Worm (Caenorhabditis elegans): Measurements from ENCODE around the gene cyp-33E2.

DNA sequence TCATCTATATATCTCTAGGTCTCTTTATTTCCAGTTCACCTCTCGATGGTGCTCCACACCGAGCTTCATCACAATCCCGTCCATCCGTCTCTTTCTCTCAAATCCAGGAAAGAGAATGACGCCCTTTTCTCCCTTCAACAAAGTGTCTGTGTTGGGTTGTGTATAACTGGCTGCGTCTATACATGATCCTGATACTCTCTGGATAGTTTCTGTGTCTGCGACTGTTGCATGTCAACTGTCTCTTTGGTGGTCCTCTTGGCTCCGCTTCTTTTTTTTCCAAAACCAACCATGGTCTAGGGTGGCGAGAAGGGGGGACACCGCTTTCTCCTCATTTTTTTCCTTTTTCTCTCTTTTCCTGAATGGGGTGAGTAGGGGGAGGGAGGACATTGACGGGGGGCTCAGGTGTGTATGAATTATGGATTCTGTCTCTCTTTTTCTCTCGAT is 17.5 kb downstream of the cyp-33E2 start:
- TF ChIP-seq mab-5 (tag; optimal IDR thresholded peaks at IDR 0.05) (no peak), pha-4 (tag; optimal IDR thresholded peaks at IDR 0.05) (no peak), nhr-237 (tag; optimal IDR thresholded peaks at IDR 0.05) (peak; percentile 1), unc-62 (GFP tag; optimal IDR thresholded peaks at IDR 0.05) (peak; percentile 67), lin-13 (tag; optimal IDR thresholded peaks at IDR 0.05) (no peak), nhr-28 (tag; optimal IDR thresholded peaks at IDR 0.05) (no peak), lsy-2 (tag; optimal IDR thresholded peaks at IDR 0.05) (no peak), unc-39 (tag; optimal IDR thresholded peaks at IDR 0.05) (no peak), nhr-2 (tag; optimal IDR thresholded peaks at IDR 0.05) (no peak)
